Fruit fly (Drosophila melanogaster): Measurements from ENCODE around the gene chico.

chico gene

DNA sequence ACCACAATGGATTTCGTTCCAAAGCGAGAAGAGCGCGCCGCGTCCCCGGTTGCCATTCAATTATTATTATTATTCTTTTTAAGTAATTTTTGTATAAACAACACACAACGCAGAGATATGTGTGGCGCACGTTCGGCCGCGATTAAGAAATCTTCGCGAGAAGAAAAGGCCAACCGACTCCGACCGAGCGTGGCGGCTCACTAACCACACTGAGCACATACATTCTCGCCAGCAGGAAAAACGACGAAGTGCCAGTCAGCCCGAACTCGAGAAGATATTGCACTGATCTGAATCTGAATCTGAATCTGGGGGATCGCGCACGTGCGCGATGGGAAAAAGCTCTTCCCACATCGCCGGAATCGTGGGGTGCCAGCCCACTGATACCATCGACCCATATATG, 48.0 kb downstream of the chico start, which contains the start of gene Sur (continued):
- TF ChIP-seq CG6813 (GFP tag; optimal IDR thresholded peaks at IDR 0.05): no peak
- TF ChIP-seq NK7.1 (GFP tag; optimal IDR thresholded peaks at IDR 0.05): no peak
- peak; percentile 50; the same call in 1 of the 3 replicates for TF ChIP-seq CG34422 (GFP tag; IDR thresholded peaks at IDR 0.05)
- 0 out of 2 replicates have a peak, but pooled peaks have one; percentile 10 for TF ChIP-seq Atf6 (GFP tag; IDR thresholded peaks at IDR 0.05)
- no peak for TF ChIP-seq corto (GFP tag; optimal IDR thresholded peaks at IDR 0.05)
- TF ChIP-seq Rfx (GFP tag; IDR thresholded peaks at IDR 0.05): 0 out of 2 replicates have a peak, but pooled peaks have one; percentile 9
- no peak for TF ChIP-seq CG5245 (GFP tag; optimal IDR thresholded peaks at IDR 0.05)
- TF ChIP-seq CG17802 (tag; optimal IDR thresholded peaks at IDR 0.05): no peak
- TF ChIP-seq amos (GFP tag; IDR thresholded peaks at IDR 0.05; ENCODE audit: partially characterized antibody): peak; percentile 30; the same call in 1 of the 2 replicates
- no peak for TF ChIP-seq Awh (GFP tag; IDR thresholded peaks at IDR 0.05)
- TF ChIP-seq ara (GFP tag; IDR thresholded peaks at IDR 0.05): no peak
- peak; percentile 27; the same call in 1 of the 2 replicates for TF ChIP-seq MBD-R2 (GFP tag; IDR thresholded peaks at IDR 0.05)
- no peak for TF ChIP-seq zfh1 (GFP tag; IDR thresholded peaks at IDR 0.05)
- no peak for TF ChIP-seq B-H2 (GFP tag; optimal IDR thresholded peaks at IDR 0.05)
